Worm (Caenorhabditis elegans): Measurements from ENCODE around the gene T20F7.3.

DNA sequence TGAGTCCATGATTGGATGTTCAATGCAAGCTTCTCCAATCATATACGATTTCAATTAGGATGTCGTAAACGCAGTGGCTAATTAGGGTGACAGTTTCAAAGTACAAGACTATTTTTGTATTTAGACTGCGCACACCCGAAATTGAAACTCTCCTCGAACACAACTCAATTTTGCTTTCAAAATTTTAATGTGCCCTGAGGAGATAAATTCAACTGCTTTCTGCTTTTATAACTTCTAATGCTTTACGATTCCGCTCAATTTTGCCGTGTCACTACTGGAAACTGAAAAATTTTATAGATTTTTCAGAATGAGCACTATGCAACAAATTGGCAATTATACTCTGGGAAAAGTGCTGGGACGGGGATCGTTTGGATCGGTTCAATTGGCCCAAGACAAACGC is 34.4 kb downstream of the T20F7.3 start, which contains the start of gene F39F10.2:
- TF ChIP-seq med-1 (GFP tag; optimal IDR thresholded peaks at IDR 0.05; ENCODE audit: insufficient read depth) = no peak
- no peak for TF ChIP-seq flt-1 (GFP tag; IDR thresholded peaks at IDR 0.05)
- no peak for TF ChIP-seq ztf-29 (GFP tag; IDR thresholded peaks at IDR 0.05)
- no peak for TF ChIP-seq klf-2 (GFP tag; conservative IDR thresholded peaks at IDR 0.05)
- no peak for TF ChIP-seq T22C8.4 (GFP tag; IDR thresholded peaks at IDR 0.05)
- no peak for TF ChIP-seq ref-1 (GFP tag; conservative IDR thresholded peaks at IDR 0.05)

Measured in whole organism, midembryonic.